Fruit fly (Drosophila melanogaster) whole organism, prepupa: Measurements from ENCODE around the gene CG31898.

Source experiments
- CG31627 ChIP-seq: fragments of 200-800 bp; sonication (Bioruptor generic); optimal IDR thresholded peaks from 3 replicates; lab custom pipeline; 2016; ENCODE audit warnings: missing biosample characterization, missing genetic modification characterization
- CG32006 ChIP-seq: fragments of 200-800 bp; sonication (Bioruptor generic); optimal IDR thresholded peaks from 3 replicates; lab custom pipeline; 2017; ENCODE audit warnings: missing biosample characterization, mild to moderate bottlenecking, missing genetic modification characterization
- CG6276 ChIP-seq: fragments of 200-800 bp; sonication (Bioruptor generic); optimal IDR thresholded peaks from 2 replicates; lab custom pipeline; 2017; ENCODE audit warnings: missing biosample characterization, mild to moderate bottlenecking, missing genetic modification characterization
- CG7368 ChIP-seq: fragments of 200-800 bp; sonication (Bioruptor generic); optimal IDR thresholded peaks from 3 replicates; lab custom pipeline; 2016; ENCODE audit warnings: missing biosample characterization, missing genetic modification characterization
- CG8319 ChIP-seq: fragments of 200-800 bp; sonication (Bioruptor generic); optimal IDR thresholded peaks from 3 replicates; lab custom pipeline; 2016; ENCODE audit warnings: missing biosample characterization, missing genetic modification characterization
- Ets21C ChIP-seq: fragments of 200-800 bp; sonication (Bioruptor generic); optimal IDR thresholded peaks from 3 replicates; lab custom pipeline; 2016; ENCODE audit warnings: missing biosample characterization, missing genetic modification characterization
- Lpt ChIP-seq: fragments of 200-800 bp; sonication (Bioruptor generic); optimal IDR thresholded peaks from 3 replicates; lab custom pipeline; 2016; ENCODE audit warnings: missing biosample characterization, missing genetic modification characterization
- Met ChIP-seq: fragments of 200-800 bp; sonication (Bioruptor generic); optimal IDR thresholded peaks from 3 replicates; lab custom pipeline; 2016; ENCODE audit warnings: missing biosample characterization, missing genetic modification characterization
- dsx ChIP-seq: fragments of 200-800 bp; optimal IDR thresholded peaks from 3 replicates; lab custom pipeline; 2019; ENCODE audit warnings: missing biosample characterization, mild to moderate bottlenecking, missing genetic modification characterization, moderate library complexity; ENCODE audit not compliant: poor library complexity, severe bottlenecking
- esn ChIP-seq: fragments of 200-800 bp; sonication (Bioruptor generic); optimal IDR thresholded peaks from 2 replicates; lab custom pipeline; 2016; ENCODE audit warnings: missing biosample characterization, mild to moderate bottlenecking, missing genetic modification characterization, moderate library complexity
- fd59A ChIP-seq: fragments of 200-800 bp; sonication (Bioruptor generic); optimal IDR thresholded peaks from 2 replicates; lab custom pipeline; 2017; ENCODE audit warnings: missing biosample characterization, mild to moderate bottlenecking, missing genetic modification characterization, missing genetic modification reagents
- pdm3 ChIP-seq: fragments of 200-800 bp; sonication (Bioruptor generic); optimal IDR thresholded peaks from 3 replicates; lab custom pipeline; 2016; ENCODE audit warnings: missing biosample characterization, missing genetic modification characterization
- salr ChIP-seq, 2 experiments: fragments of 200-800 bp; sonication (Bioruptor generic); optimal IDR thresholded peaks; 3 replicates each; lab custom pipeline; 2016 to 2018; ENCODE audit warnings: missing biosample characterization in 2 of 2, missing genetic modification characterization in 2 of 2, mild to moderate bottlenecking in 1 of 2

The CG31898 gene

dm6 chr2L:8449358-8449757 is 49.1 kb downstream of the CG31898 start, which contains the start of gene Aasdh:
Gene Aasdh, minus strand, starts transcription at chr2L:8449576.
- no peak for TF ChIP-seq CG7368 (GFP tag; lab: Kevin White, UChicago)
- no peak for TF ChIP-seq salr (GFP tag; optimal IDR thresholded peaks at IDR 0.05; lab: Kevin White, UChicago)
- TF ChIP-seq Ets21C (GFP tag; lab: Kevin White, UChicago) = no peak
- TF ChIP-seq esn (GFP tag; lab: Kevin White, UChicago) = no peak
- no peak for TF ChIP-seq fd59A (GFP tag; lab: Kevin White, UChicago)
- no peak for TF ChIP-seq Met (GFP tag; lab: Kevin White, UChicago)
- no peak for TF ChIP-seq CG31627 (GFP tag; lab: Kevin White, UChicago)
- TF ChIP-seq CG32006 (GFP tag; lab: Kevin White, UChicago) = no peak
- TF ChIP-seq pdm3 (GFP tag; lab: Kevin White, UChicago) = no peak
- TF ChIP-seq Lpt (GFP tag; lab: Kevin White, UChicago) = no peak
- no peak for TF ChIP-seq dsx (GFP tag; lab: Kevin White, UChicago)
- no peak for TF ChIP-seq CG6276
- no peak for TF ChIP-seq CG8319 (GFP tag; lab: Kevin White, UChicago)
